Fruit fly (Drosophila melanogaster) whole organism, pupa: ENCODE results near the gene BBIP1.

Source experiments
- CG10348 ChIP-seq: fragments of 200-800 bp; sonication (Bioruptor generic); IDR thresholded peaks from 2 replicates; pipeline ENCODE4 v1.3.6; 2022; ENCODE audit warnings: missing biosample characterization, missing genetic modification characterization
- CG12605 ChIP-seq: fragments of 200-800 bp; sonication (Bioruptor generic); IDR thresholded peaks from 2 replicates; pipeline ENCODE4 v1.3.6; 2022; ENCODE audit warnings: missing biosample characterization, missing genetic modification characterization
- CG13204 ChIP-seq: fragments of 200-800 bp; sonication (Bioruptor generic); optimal IDR thresholded peaks from 2 replicates; lab custom pipeline; 2018; ENCODE audit warnings: missing biosample characterization, mild to moderate bottlenecking, missing genetic modification characterization, moderate library complexity
- CG14655 ChIP-seq: fragments of 200-800 bp; sonication (Bioruptor generic); optimal IDR thresholded peaks from 3 replicates; lab custom pipeline; 2017; ENCODE audit warnings: mild to moderate bottlenecking, missing biosample characterization, missing genetic modification reagents, missing genetic modification characterization
- CG15710 ChIP-seq: fragments of 200-800 bp; sonication (Bioruptor generic); optimal IDR thresholded peaks from 2 replicates; lab custom pipeline; 2018; ENCODE audit warnings: missing biosample characterization, mild to moderate bottlenecking, missing genetic modification characterization, moderate library complexity
- CG17806 ChIP-seq: fragments of 200-800 bp; sonication (Bioruptor generic); optimal IDR thresholded peaks from 2 replicates; lab custom pipeline; 2018; ENCODE audit warnings: missing biosample characterization, mild to moderate bottlenecking, missing genetic modification characterization, moderate library complexity
- CG32121 ChIP-seq: fragments of 200-800 bp; sonication (Bioruptor generic); IDR thresholded peaks from 2 replicates; pipeline ENCODE4 v1.3.6; 2022; ENCODE audit warnings: missing biosample characterization, missing genetic modification characterization
- CG34367 ChIP-seq: fragments of 200-800 bp; sonication (Bioruptor generic); optimal IDR thresholded peaks from 2 replicates; lab custom pipeline; 2018; ENCODE audit warnings: missing biosample characterization, mild to moderate bottlenecking, missing genetic modification characterization
- CG4496 ChIP-seq: fragments of 200-800 bp; sonication (Bioruptor generic); IDR thresholded peaks from 3 replicates; pipeline ENCODE4 v1.3.6; 2022; ENCODE audit warnings: missing biosample characterization, missing genetic modification characterization
- CG8159 ChIP-seq: fragments of 200-800 bp; sonication (Bioruptor generic); optimal IDR thresholded peaks from 3 replicates; lab custom pipeline; 2018; ENCODE audit warnings: missing biosample characterization, mild to moderate bottlenecking, missing genetic modification characterization, moderate library complexity
- CG8301 ChIP-seq: fragments of 200-800 bp; sonication (Bioruptor generic); optimal IDR thresholded peaks from 2 replicates; lab custom pipeline; 2018; ENCODE audit warnings: missing biosample characterization, mild to moderate bottlenecking, missing genetic modification characterization
- CG9948 ChIP-seq: fragments of 200-800 bp; sonication (Bioruptor generic); optimal IDR thresholded peaks from 2 replicates; lab custom pipeline; 2018; ENCODE audit warnings: missing biosample characterization, mild to moderate bottlenecking, missing genetic modification characterization, moderate library complexity
- D1 ChIP-seq: fragments of 200-800 bp; sonication (Bioruptor generic); optimal IDR thresholded peaks from 2 replicates; lab custom pipeline; 2018; ENCODE audit warnings: missing biosample characterization, mild to moderate bottlenecking, missing genetic modification characterization, moderate library complexity
- EcR ChIP-seq: fragments of 200-800 bp; sonication (Bioruptor generic); optimal IDR thresholded peaks from 3 replicates; lab custom pipeline; 2019; ENCODE audit warnings: missing biosample characterization, missing genetic modification characterization, mild to moderate bottlenecking, moderate library complexity, missing genetic modification reagents
- Ets98B ChIP-seq: fragments of 200-800 bp; sonication (Bioruptor generic); IDR thresholded peaks from 2 replicates; pipeline ENCODE4 v1.3.6; 2022; ENCODE audit warnings: missing biosample characterization, missing genetic modification characterization
- Pif1A ChIP-seq: fragments of 200-800 bp; sonication (Bioruptor generic); optimal IDR thresholded peaks from 3 replicates; lab custom pipeline; 2016; ENCODE audit warnings: missing biosample characterization, missing genetic modification characterization
- Pif1B ChIP-seq: fragments of 200-800 bp; sonication (Bioruptor generic); optimal IDR thresholded peaks from 3 replicates; lab custom pipeline; 2016; ENCODE audit warnings: missing biosample characterization, missing genetic modification characterization
- Snoo ChIP-seq: fragments of 200-800 bp; sonication (Bioruptor generic); optimal IDR thresholded peaks from 3 replicates; lab custom pipeline; 2017; ENCODE audit warnings: missing biosample characterization, mild to moderate bottlenecking, missing genetic modification characterization, inconsistent platforms
- fd96Ca ChIP-seq: fragments of 200-800 bp; sonication (Bioruptor generic); IDR thresholded peaks from 3 replicates; pipeline ENCODE4 v1.3.6; 2022; ENCODE audit warnings: missing biosample characterization, missing genetic modification characterization
- gl ChIP-seq: fragments of 200-800 bp; sonication (Bioruptor generic); optimal IDR thresholded peaks from 2 replicates; lab custom pipeline; 2018; ENCODE audit warnings: missing biosample characterization, mild to moderate bottlenecking, missing genetic modification characterization
- rn ChIP-seq: fragments of 200-800 bp; sonication (Bioruptor generic); IDR thresholded peaks from 2 replicates; pipeline ENCODE4 v1.3.6; 2022; ENCODE audit warnings: missing biosample characterization, missing genetic modification characterization

BBIP1 gene

dm6 chr3R:9394385-9395042, 9.7 kb upstream of the BBIP1 start, which contains the start of gene FER:
Gene FER, minus strand, starts transcription at chr3R:9394546.
- TF ChIP-seq CG34367 (tag; lab: Kevin White, UChicago) (peak; percentile 2), CG9948 (no peak), fd96Ca (GFP tag; lab: Robert Waterston, UW) (peak; percentile 37; the same call in 1 of the 3 replicates), CG15710 (peak; percentile 11), CG13204 (peak; percentile 31), CG4496 (GFP tag; lab: Robert Waterston, UW) (peak; percentile 78; the same call in 2 of the 3 replicates), CG32121 (GFP tag; lab: Robert Waterston, UW) (peak; percentile 52), Ets98B (GFP tag; lab: Robert Waterston, UW) (peak; percentile 47; the same call in 1 of the 2 replicates), Pif1B (peak; percentile 70), CG8159 (tag; lab: Kevin White, UChicago) (no peak), gl (tag; lab: Kevin White, UChicago) (peak; percentile 17), CG10348 (GFP tag; lab: Robert Waterston, UW) (no peak), Pif1A (GFP tag; lab: Kevin White, UChicago) (peak; percentile 47), rn (no peak), Snoo (tag; lab: Kevin White, UChicago) (no peak), CG12605 (GFP tag; lab: Robert Waterston, UW) (peak; percentile 69), CG8301 (tag; lab: Kevin White, UChicago) (no peak), EcR (GFP tag; lab: Kevin White, UChicago) (peak; percentile 41), D1 (no peak), CG14655 (GFP tag; lab: Kevin White, UChicago) (no peak), CG17806 (tag; lab: Kevin White, UChicago) (peak; percentile 22)

- TF ChIP-seq Pif1A (GFP tag; lab: Kevin White, UChicago), result no peak
- TF ChIP-seq fd96Ca (GFP tag; lab: Robert Waterston, UW), result no peak
- TF ChIP-seq CG32121 (GFP tag; lab: Robert Waterston, UW), result no peak
- no peak for TF ChIP-seq EcR (GFP tag; lab: Kevin White, UChicago)
- no peak for TF ChIP-seq CG13204
- TF ChIP-seq CG15710, result no peak
- no peak for TF ChIP-seq CG8301 (tag; lab: Kevin White, UChicago)
- no peak for TF ChIP-seq CG14655 (GFP tag; lab: Kevin White, UChicago)
- no peak for TF ChIP-seq CG34367 (tag; lab: Kevin White, UChicago)
- TF ChIP-seq CG12605 (GFP tag; lab: Robert Waterston, UW), result no peak
- TF ChIP-seq CG4496 (GFP tag; lab: Robert Waterston, UW), result no peak
Observed at dm6 chr3R:9395998-9396397, 8.2 kb upstream of the BBIP1 start.

- TF ChIP-seq CG14655 (GFP tag; lab: Kevin White, UChicago) (no peak), CG4496 (GFP tag; lab: Robert Waterston, UW) (no peak), CG17806 (tag; lab: Kevin White, UChicago) (no peak), CG8301 (tag; lab: Kevin White, UChicago) (no peak), fd96Ca (GFP tag; lab: Robert Waterston, UW) (no peak)
Observed at dm6 chr3R:9397890-9398289, 6.3 kb upstream of the BBIP1 start, which contains the start of gene Or85f. Gene Or85f, plus strand, starts transcription at chr3R:9398190.

- no peak for TF ChIP-seq CG4496 (GFP tag; lab: Robert Waterston, UW)
- TF ChIP-seq EcR (GFP tag; lab: Kevin White, UChicago), result no peak
- no peak for TF ChIP-seq CG10348 (GFP tag; lab: Robert Waterston, UW)
- TF ChIP-seq CG14655 (GFP tag; lab: Kevin White, UChicago), result no peak
- TF ChIP-seq gl (tag; lab: Kevin White, UChicago), result no peak
- TF ChIP-seq Pif1B, result no peak
- TF ChIP-seq rn, result no peak
- no peak for TF ChIP-seq Ets98B (GFP tag; lab: Robert Waterston, UW)
- no peak for TF ChIP-seq CG34367 (tag; lab: Kevin White, UChicago)
- TF ChIP-seq, all 21 proteins: peak for 0
Observed at dm6 chr3R:9399074-9399473, 5.1 kb upstream of the BBIP1 start.

- TF ChIP-seq CG17806 (tag; lab: Kevin White, UChicago) (peak; percentile 71), CG14655 (GFP tag; lab: Kevin White, UChicago) (peak; percentile 56), Pif1B (peak; percentile 24), CG10348 (GFP tag; lab: Robert Waterston, UW) (no peak), CG34367 (tag; lab: Kevin White, UChicago) (peak; percentile 54), CG15710 (peak; percentile 63), CG8301 (tag; lab: Kevin White, UChicago) (peak; percentile 51), CG9948 (peak; percentile 58), Snoo (tag; lab: Kevin White, UChicago) (peak; percentile 66), rn (no peak), gl (tag; lab: Kevin White, UChicago) (peak; percentile 10), CG4496 (GFP tag; lab: Robert Waterston, UW) (peak; percentile 80), CG12605 (GFP tag; lab: Robert Waterston, UW) (peak; percentile 55), CG8159 (tag; lab: Kevin White, UChicago) (peak; percentile 71), EcR (GFP tag; lab: Kevin White, UChicago) (no peak), Ets98B (GFP tag; lab: Robert Waterston, UW) (peak; percentile 79), Pif1A (GFP tag; lab: Kevin White, UChicago) (peak; percentile 69), D1 (no peak), fd96Ca (GFP tag; lab: Robert Waterston, UW) (no peak), CG32121 (GFP tag; lab: Robert Waterston, UW) (peak; percentile 77), CG13204 (no peak)
Observed at dm6 chr3R:9399951-9400392, 4.2 kb upstream of the BBIP1 start, which contains the start of gene CG34117. Gene CG34117, minus strand, starts transcription at chr3R:9400053.
